Worm (Caenorhabditis elegans) whole organism, L1 larva: ENCODE results near the gene spsb-2.

Experiments used
- C16A3.4 ChIP-seq: fragments of 150-350 bp; optimal IDR thresholded peaks from 2 replicates; lab custom pipeline; 2014; ENCODE audit warnings: missing biosample characterization, missing genetic modification characterization
- F16B12.6 ChIP-seq: fragments of 150-350 bp; optimal IDR thresholded peaks from 2 replicates; lab custom pipeline; 2014; ENCODE audit warnings: missing biosample characterization, missing genetic modification characterization
- Y116A8C.19 ChIP-seq: sonication (generic microtip); optimal IDR thresholded peaks from 2 replicates; lab custom pipeline; 2016; ENCODE audit warnings: missing compliant biosample characterization, missing genetic modification characterization, borderline replicate concordance
- aha-1 ChIP-seq: fragments of 150-350 bp; optimal IDR thresholded peaks from 2 replicates; lab custom pipeline; 2014; ENCODE audit warnings: missing biosample characterization, missing genetic modification characterization
- alr-1 ChIP-seq: fragments of 200-800 bp; sonication (Bioruptor generic); optimal IDR thresholded peaks from 2 replicates; lab custom pipeline; 2018; ENCODE audit warnings: borderline replicate concordance, mild to moderate bottlenecking, missing genetic modification characterization, missing compliant biosample characterization
- ama-1 ChIP-seq: fragments of 150-350 bp; optimal IDR thresholded peaks from 2 replicates; lab custom pipeline; 2014
- blmp-1 ChIP-seq: fragments of 150-350 bp; optimal IDR thresholded peaks from 2 replicates; lab custom pipeline; 2014; ENCODE audit warnings: missing biosample characterization, missing genetic modification characterization
- ceh-63 ChIP-seq: fragments of 200-800 bp; sonication (Bioruptor generic); optimal IDR thresholded peaks from 2 replicates; lab custom pipeline; 2018; ENCODE audit warnings: mild to moderate bottlenecking, missing genetic modification characterization, missing compliant biosample characterization
- ceh-82 ChIP-seq, 3 experiments: fragments of 150-350 bp in 1 of 3; sonication (generic microtip) in 2 of 3; optimal IDR thresholded peaks; 2 replicates each; lab custom pipeline; 2014 to 2017; ENCODE audit warnings: missing biosample characterization in 3 of 3, missing genetic modification characterization in 3 of 3
- ceh-90 ChIP-seq: sonication (generic microtip); optimal IDR thresholded peaks from 2 replicates; lab custom pipeline; 2016; ENCODE audit warnings: missing genetic modification characterization, missing compliant biosample characterization
- dpl-1 ChIP-seq, 3 experiments: fragments of 150-350 bp in 2 of 3; sonication (generic microtip) in 1 of 3; optimal IDR thresholded peaks; 2 replicates each; lab custom pipeline; 2014 to 2017; ENCODE audit warnings: missing biosample characterization in 3 of 3, missing genetic modification characterization in 3 of 3, missing genetic modification reagents in 3 of 3
- dsc-1 ChIP-seq: sonication (generic microtip); optimal IDR thresholded peaks from 2 replicates; lab custom pipeline; 2016; ENCODE audit warnings: mild to moderate bottlenecking, missing genetic modification characterization, missing compliant biosample characterization
- egl-13 ChIP-seq: sonication (generic microtip); optimal IDR thresholded peaks from 2 replicates; lab custom pipeline; 2016; ENCODE audit warnings: missing genotype, missing genetic modification reagents, missing genetic modification characterization, missing compliant biosample characterization
- egl-27 ChIP-seq, 2 experiments: fragments of 150-350 bp in 1 of 2; sonication (generic microtip); optimal IDR thresholded peaks; 3 replicates each; lab custom pipeline; 2017 to 2018; ENCODE audit warnings: missing biosample characterization in 2 of 2, missing genetic modification characterization in 2 of 2, missing genetic modification reagents in 2 of 2
- elt-2 ChIP-seq: sonication (generic microtip); optimal IDR thresholded peaks from 2 replicates; lab custom pipeline; 2016; ENCODE audit warnings: missing genetic modification characterization, mild to moderate bottlenecking, inconsistent platforms, missing compliant biosample characterization, missing genetic modification reagents
- fkh-10 ChIP-seq: sonication (generic microtip); optimal IDR thresholded peaks from 2 replicates; lab custom pipeline; 2017; ENCODE audit warnings: missing biosample characterization, missing genetic modification reagents, missing genetic modification characterization
- hlh-17 ChIP-seq: fragments of 200-800 bp; sonication (Bioruptor generic); optimal IDR thresholded peaks from 2 replicates; lab custom pipeline; 2018; ENCODE audit warnings: missing genetic modification characterization, mild to moderate bottlenecking, missing compliant biosample characterization, moderate library complexity, borderline replicate concordance
- hlh-4 ChIP-seq: sonication (generic microtip); optimal IDR thresholded peaks from 2 replicates; lab custom pipeline; 2016; ENCODE audit warnings: mild to moderate bottlenecking, missing genetic modification characterization, missing compliant biosample characterization
- irx-1 ChIP-seq: sonication (generic microtip); optimal IDR thresholded peaks from 2 replicates; lab custom pipeline; 2016; ENCODE audit warnings: missing genetic modification characterization, missing compliant biosample characterization
- isw-1 ChIP-seq: fragments of 200-800 bp; sonication (Bioruptor generic); IDR thresholded peaks from 2 replicates; pipeline ENCODE4 v1.3.6; 2022; ENCODE audit warnings: missing genetic modification characterization, missing compliant biosample characterization
- jun-1 ChIP-seq: fragments of 150-350 bp; optimal IDR thresholded peaks from 2 replicates; lab custom pipeline; 2014; ENCODE audit warnings: missing biosample characterization, missing genetic modification reagents, missing genetic modification characterization
- lin-13 ChIP-seq: fragments of 150-350 bp; optimal IDR thresholded peaks from 2 replicates; lab custom pipeline; 2014; ENCODE audit warnings: missing biosample characterization, missing genetic modification reagents, missing genetic modification characterization
- lin-14 ChIP-seq: fragments of 200-800 bp; sonication (Bioruptor generic); optimal IDR thresholded peaks from 2 replicates; lab custom pipeline; 2018; ENCODE audit warnings: mild to moderate bottlenecking, missing genetic modification characterization, moderate library complexity, missing compliant biosample characterization
- lin-35 ChIP-seq, 2 experiments: fragments of 150-350 bp; optimal IDR thresholded peaks; 2 replicates each; lab custom pipeline; 2014; ENCODE audit warnings: missing biosample characterization in 2 of 2, missing genetic modification characterization in 2 of 2, missing genetic modification reagents in 2 of 2
- lin-39 ChIP-seq: fragments of 150-350 bp; optimal IDR thresholded peaks from 2 replicates; lab custom pipeline; 2014; ENCODE audit warnings: missing biosample characterization, missing genetic modification reagents, missing genetic modification characterization
- lir-3 ChIP-seq: sonication (generic microtip); optimal IDR thresholded peaks from 2 replicates; lab custom pipeline; 2016; ENCODE audit warnings: mild to moderate bottlenecking, missing genetic modification characterization, moderate library complexity, missing compliant biosample characterization; ENCODE audit not compliant: poor library complexity
- lsy-2 ChIP-seq, 2 experiments: fragments of 150-350 bp; optimal IDR thresholded peaks; 2 replicates each; lab custom pipeline; 2014; ENCODE audit warnings: missing biosample characterization in 2 of 2, missing genetic modification characterization in 2 of 2
- mdl-1 ChIP-seq, 2 experiments: fragments of 150-350 bp; optimal IDR thresholded peaks; 2 replicates each; lab custom pipeline; 2014 to 2017; ENCODE audit warnings: missing biosample characterization in 2 of 2, missing genetic modification characterization in 2 of 2, inconsistent platforms in 1 of 2
- mef-2 ChIP-seq: fragments of 150-350 bp; optimal IDR thresholded peaks from 2 replicates; lab custom pipeline; 2014; ENCODE audit warnings: missing biosample characterization, missing genetic modification characterization
- mep-1 ChIP-seq: fragments of 150-350 bp; optimal IDR thresholded peaks from 2 replicates; lab custom pipeline; 2014; ENCODE audit warnings: missing biosample characterization, missing genetic modification characterization
- nhr-11 ChIP-seq: fragments of 150-350 bp; optimal IDR thresholded peaks from 2 replicates; lab custom pipeline; 2014; ENCODE audit warnings: missing biosample characterization, missing genetic modification characterization
- nhr-12 ChIP-seq: sonication (generic microtip); optimal IDR thresholded peaks from 2 replicates; lab custom pipeline; 2017; ENCODE audit warnings: missing biosample characterization, missing genetic modification characterization
- nhr-19 ChIP-seq: fragments of 200-800 bp; sonication (Bioruptor generic); conservative IDR thresholded peaks from 2 replicates; pipeline ENCODE4 v1.3.6; 2022; ENCODE audit warnings: missing genetic modification characterization, missing compliant biosample characterization
- nhr-20 ChIP-seq: sonication (generic microtip); optimal IDR thresholded peaks from 2 replicates; lab custom pipeline; 2016; ENCODE audit warnings: mild to moderate bottlenecking, missing genetic modification characterization, missing compliant biosample characterization
- nhr-28 ChIP-seq: fragments of 150-350 bp; optimal IDR thresholded peaks from 2 replicates; lab custom pipeline; 2014; ENCODE audit warnings: missing biosample characterization, missing genetic modification characterization
- nhr-47 ChIP-seq: sonication (generic microtip); optimal IDR thresholded peaks from 2 replicates; lab custom pipeline; 2016; ENCODE audit warnings: mild to moderate bottlenecking, missing genetic modification characterization, moderate library complexity, missing compliant biosample characterization
- nhr-71 ChIP-seq: sonication (generic microtip); optimal IDR thresholded peaks from 2 replicates; lab custom pipeline; 2016; ENCODE audit warnings: mild to moderate bottlenecking, missing genetic modification characterization, moderate library complexity, missing compliant biosample characterization
- nhr-77 ChIP-seq: fragments of 150-350 bp; optimal IDR thresholded peaks from 2 replicates; lab custom pipeline; 2014; ENCODE audit warnings: missing biosample characterization, missing genetic modification characterization
- nhr-84 ChIP-seq: sonication (generic microtip); optimal IDR thresholded peaks from 2 replicates; lab custom pipeline; 2017; ENCODE audit warnings: missing biosample characterization, missing genetic modification characterization
- nhr-85 ChIP-seq: sonication (generic microtip); peaks from one replicate; lab custom pipeline; 2016; ENCODE audit warnings: missing genetic modification characterization, inconsistent platforms, missing compliant biosample characterization
- nhr-90 ChIP-seq: sonication (generic microtip); optimal IDR thresholded peaks from 2 replicates; lab custom pipeline; 2016; ENCODE audit warnings: mild to moderate bottlenecking, missing genetic modification characterization, missing compliant biosample characterization; ENCODE audit not compliant: poor library complexity
- rnt-1 ChIP-seq: sonication (generic microtip); optimal IDR thresholded peaks from 2 replicates; lab custom pipeline; 2016; ENCODE audit warnings: mild to moderate bottlenecking, missing genetic modification characterization, moderate library complexity, missing compliant biosample characterization
- snpc-4 ChIP-seq: fragments of 150-350 bp; optimal IDR thresholded peaks from 2 replicates; lab custom pipeline; 2014; ENCODE audit warnings: missing biosample characterization, missing genetic modification characterization
- snu-23 ChIP-seq: sonication (generic microtip); optimal IDR thresholded peaks from 2 replicates; lab custom pipeline; 2016; ENCODE audit warnings: missing genetic modification characterization, missing compliant biosample characterization
- swsn-7 ChIP-seq: sonication (generic microtip); optimal IDR thresholded peaks from 2 replicates; lab custom pipeline; 2016; ENCODE audit warnings: missing genetic modification characterization, missing compliant biosample characterization
- tbx-2 ChIP-seq: sonication (generic microtip); optimal IDR thresholded peaks from 2 replicates; lab custom pipeline; 2016; ENCODE audit warnings: missing genetic modification characterization, missing compliant biosample characterization
- unc-130 ChIP-seq: fragments of 150-350 bp; optimal IDR thresholded peaks from 2 replicates; lab custom pipeline; 2017; ENCODE audit warnings: missing biosample characterization, missing genetic modification characterization, inconsistent platforms
- unc-98 ChIP-seq: fragments of 200-800 bp; sonication (Bioruptor generic); IDR thresholded peaks from 2 replicates; pipeline ENCODE4 v1.3.6; 2022; ENCODE audit warnings: missing genetic modification characterization, missing compliant biosample characterization
- xbp-1 ChIP-seq: sonication (generic microtip); optimal IDR thresholded peaks from 2 replicates; lab custom pipeline; 2016; ENCODE audit warnings: missing genetic modification characterization, missing compliant biosample characterization
- ztf-11 ChIP-seq, 2 experiments: sonication (generic microtip); optimal IDR thresholded peaks; 2 replicates each; lab custom pipeline; 2016 to 2017; ENCODE audit warnings: missing genetic modification characterization in 2 of 2, missing biosample characterization in 1 of 2, missing compliant biosample characterization in 1 of 2
- ztf-4 ChIP-seq: fragments of 150-350 bp; optimal IDR thresholded peaks from 2 replicates; lab custom pipeline; 2014; ENCODE audit warnings: missing biosample characterization, missing genetic modification characterization

The spsb-2 gene

ce11 chrII:15190971-15191370 lies 39.2 kb upstream of the spsb-2 start:
- TF ChIP-seq nhr-20 (tag; lab: Kevin White, UChicago) = no peak
- peak; percentile 66 for TF ChIP-seq elt-2

- peak; percentile 51 to 54 for TF ChIP-seq lsy-2 (tag; optimal IDR thresholded peaks at IDR 0.05; lab: Kevin White, UChicago)
- TF ChIP-seq ceh-90 (tag; lab: Kevin White, UChicago) = no peak
- no peak for TF ChIP-seq F16B12.6 (tag; lab: Kevin White, UChicago)
- no peak for TF ChIP-seq isw-1 (GFP tag; lab: Robert Waterston, UW)
- peak; percentile 22 for TF ChIP-seq nhr-90 (tag; lab: Kevin White, UChicago)
- no peak for TF ChIP-seq nhr-85 (tag; lab: Kevin White, UChicago)
- TF ChIP-seq nhr-19 (GFP tag; lab: Robert Waterston, UW) = peak; percentile 57
- TF ChIP-seq jun-1 (tag; lab: Kevin White, UChicago) = peak; percentile 8
- no peak for TF ChIP-seq xbp-1 (tag; lab: Kevin White, UChicago)
- no peak for TF ChIP-seq hlh-17
- no peak for TF ChIP-seq unc-98 (GFP tag; lab: Robert Waterston, UW)
- no peak for TF ChIP-seq Y116A8C.19
- TF ChIP-seq C16A3.4 (tag; lab: Kevin White, UChicago) = no peak
- TF ChIP-seq unc-130 (tag; lab: Kevin White, UChicago) = no peak
- TF ChIP-seq ceh-63 (GFP tag; lab: Kevin White, UChicago) = no peak
- TF ChIP-seq rnt-1 (tag; lab: Kevin White, UChicago) = peak; percentile 80
- no peak for TF ChIP-seq aha-1
- no peak for TF ChIP-seq alr-1
- peak; percentile 22 for TF ChIP-seq nhr-47
- TF ChIP-seq lin-35 (GFP tag; optimal IDR thresholded peaks at IDR 0.05; lab: Kevin White, UChicago) = peak; percentile 19 to 42
- TF ChIP-seq nhr-77 = peak; percentile 53
- TF ChIP-seq ama-1 = no peak
- no peak for TF ChIP-seq nhr-28
- TF ChIP-seq lir-3 = peak; percentile 31
- no peak for TF ChIP-seq hlh-4 (tag; lab: Kevin White, UChicago)
- TF ChIP-seq elt-2 = peak; percentile 52
- no peak for TF ChIP-seq lin-13
- no peak for TF ChIP-seq ztf-4 (tag; lab: Kevin White, UChicago)
- TF ChIP-seq dpl-1 (GFP tag; optimal IDR thresholded peaks at IDR 0.05; lab: Kevin White, UChicago) = peak in 2 of 3 experiments; percentile 2 to 27
- TF ChIP-seq nhr-12 = no peak
- no peak for TF ChIP-seq blmp-1 (tag; lab: Kevin White, UChicago)
- TF ChIP-seq fkh-10 (GFP tag; lab: Kevin White, UChicago) = no peak
- TF ChIP-seq dsc-1 (tag; lab: Kevin White, UChicago) = peak; percentile 77
- TF ChIP-seq egl-27 (tag; optimal IDR thresholded peaks at IDR 0.05; lab: Kevin White, UChicago) = no peak
- TF ChIP-seq nhr-84 (tag; lab: Kevin White, UChicago) = no peak
- TF ChIP-seq egl-13 = no peak
- TF ChIP-seq tbx-2 (tag; lab: Kevin White, UChicago) = peak; percentile 60
- peak; percentile 96 for TF ChIP-seq lin-14 (GFP tag; lab: Kevin White, UChicago)
- TF ChIP-seq ztf-11 (tag; optimal IDR thresholded peaks at IDR 0.05; lab: Kevin White, UChicago) = no peak
- TF ChIP-seq nhr-11 (tag; lab: Kevin White, UChicago) = no peak
- peak; percentile 22 for TF ChIP-seq lin-39 (tag; lab: Kevin White, UChicago)
- peak in 1 of 2 experiments; percentile 73 for TF ChIP-seq mdl-1 (tag; optimal IDR thresholded peaks at IDR 0.05; lab: Kevin White, UChicago)
- TF ChIP-seq irx-1 (tag; lab: Kevin White, UChicago) = no peak
- TF ChIP-seq snpc-4 = peak; percentile 9
- TF ChIP-seq snu-23 (GFP tag; lab: Kevin White, UChicago) = peak; percentile 46
- TF ChIP-seq mep-1 (tag; lab: Kevin White, UChicago) = peak; percentile 27
- peak; percentile 55 for TF ChIP-seq nhr-20 (tag; lab: Kevin White, UChicago)
- peak; percentile 87 for TF ChIP-seq nhr-71 (tag; lab: Kevin White, UChicago)
- TF ChIP-seq mef-2 (tag; lab: Kevin White, UChicago) = no peak
- TF ChIP-seq swsn-7 (tag; lab: Kevin White, UChicago) = peak; percentile 39
- TF ChIP-seq ceh-82 (tag; optimal IDR thresholded peaks at IDR 0.05; lab: Kevin White, UChicago) = peak in 1 of 3 experiments; percentile 21
Observed at ce11 chrII:15193961-15194360, 36.2 kb upstream of the spsb-2 start.
